Worm (Caenorhabditis elegans) whole organism, L4 larva: ENCODE results near the gene sod-1.

ENCODE experiments used
- F26F4.8 ChIP-seq: fragments of 200-800 bp; sonication (Bioruptor generic); conservative IDR thresholded peaks from 2 replicates; pipeline ENCODE4 v1.3.6; 2022; ENCODE audit warnings: missing genetic modification characterization, missing compliant biosample characterization
- F44E2.7 ChIP-seq: fragments of 200-800 bp; sonication (Bioruptor generic); IDR thresholded peaks from 2 replicates; pipeline ENCODE4 v2.1.2; 2022; ENCODE audit warnings: missing genetic modification characterization, missing compliant biosample characterization
- F49E8.2 ChIP-seq: sonication (generic microtip); optimal IDR thresholded peaks from 2 replicates; lab custom pipeline; 2016; ENCODE audit warnings: missing compliant biosample characterization, mild to moderate bottlenecking, missing genetic modification characterization, borderline replicate concordance
- R02D3.7 ChIP-seq: fragments of 150-350 bp; sonication (generic microtip); optimal IDR thresholded peaks from 3 replicates; lab custom pipeline; 2014; ENCODE audit warnings: missing biosample characterization, missing genetic modification characterization
- T20F7.1 ChIP-seq: fragments of 200-800 bp; sonication (Bioruptor generic); optimal IDR thresholded peaks from 2 replicates; lab custom pipeline; 2018; ENCODE audit warnings: mild to moderate bottlenecking, missing genetic modification characterization, missing compliant biosample characterization
- Y105C5A.15 ChIP-seq: fragments of 200-800 bp; sonication (Bioruptor generic); IDR thresholded peaks from 2 replicates; pipeline ENCODE4 v1.3.6; 2022; ENCODE audit warnings: missing genetic modification characterization, missing compliant biosample characterization
- ZK546.5 ChIP-seq, 2 experiments: sonication (generic microtip); optimal IDR thresholded peaks; 2 replicates each; lab custom pipeline; 2017; ENCODE audit warnings: missing biosample characterization in 2 of 2, missing genetic modification characterization in 2 of 2
- ceh-20 ChIP-seq: fragments of 200-800 bp; sonication (Bioruptor generic); IDR thresholded peaks from 2 replicates; pipeline ENCODE4 v1.3.6; 2022; ENCODE audit warnings: missing genetic modification reagents, missing genetic modification characterization, missing compliant biosample characterization
- ceh-62 ChIP-seq: sonication (generic microtip); optimal IDR thresholded peaks from 2 replicates; lab custom pipeline; 2017; ENCODE audit warnings: missing biosample characterization, missing genetic modification characterization
- ceh-82 ChIP-seq: sonication (generic microtip); optimal IDR thresholded peaks from 2 replicates; lab custom pipeline; 2017; ENCODE audit warnings: missing biosample characterization, missing genetic modification characterization
- ces-1 ChIP-seq: fragments of 150-350 bp; sonication (generic microtip); optimal IDR thresholded peaks from 4 replicates; lab custom pipeline; 2014; ENCODE audit warnings: missing biosample characterization, missing genetic modification reagents, missing genetic modification characterization
- cey-2 ChIP-seq: sonication (generic microtip); optimal IDR thresholded peaks from 3 replicates; lab custom pipeline; 2017; ENCODE audit warnings: missing genetic modification characterization, mild to moderate bottlenecking, missing compliant biosample characterization, antibody characterized with exemption, borderline replicate concordance; ENCODE audit not compliant: insufficient read depth
- ctbp-1 ChIP-seq: fragments of 200-800 bp; sonication (Bioruptor generic); IDR thresholded peaks from 2 replicates; pipeline ENCODE4 v1.3.6; 2022; ENCODE audit warnings: missing genetic modification reagents, missing genetic modification characterization, missing compliant biosample characterization
- daf-12 ChIP-seq: fragments of 150-350 bp; optimal IDR thresholded peaks from 2 replicates; lab custom pipeline; 2014; ENCODE audit warnings: missing biosample characterization, missing genetic modification reagents, missing genetic modification characterization
- daf-19 ChIP-seq: fragments of 200-800 bp; sonication (Bioruptor generic); conservative IDR thresholded peaks from 2 replicates; pipeline ENCODE4 v1.3.6; 2022; ENCODE audit warnings: missing genetic modification characterization, missing compliant biosample characterization
- dmd-6 ChIP-seq: fragments of 200-800 bp; sonication (Bioruptor generic); IDR thresholded peaks from 2 replicates; pipeline ENCODE4 v1.3.6; 2022; ENCODE audit warnings: missing genetic modification reagents, missing genetic modification characterization, missing compliant biosample characterization
- dmd-9 ChIP-seq: fragments of 200-800 bp; sonication (Bioruptor generic); IDR thresholded peaks from 2 replicates; pipeline ENCODE4 v1.3.6; 2022; ENCODE audit warnings: missing genetic modification reagents, missing genetic modification characterization, missing compliant biosample characterization
- dpl-1 ChIP-seq: fragments of 150-350 bp; optimal IDR thresholded peaks from 2 replicates; lab custom pipeline; 2014; ENCODE audit warnings: missing biosample characterization, missing genetic modification reagents, missing genetic modification characterization
- duxl-1 ChIP-seq: sonication (generic microtip); optimal IDR thresholded peaks from 2 replicates; lab custom pipeline; 2016; ENCODE audit warnings: mild to moderate bottlenecking, missing genetic modification characterization, moderate library complexity, missing compliant biosample characterization; ENCODE audit not compliant: poor library complexity
- egl-27 ChIP-seq: sonication (generic microtip); optimal IDR thresholded peaks from 3 replicates; lab custom pipeline; 2017; ENCODE audit warnings: missing biosample characterization, missing genetic modification reagents, missing genetic modification characterization
- egl-43 ChIP-seq: fragments of 200-800 bp; sonication (Bioruptor generic); IDR thresholded peaks from 2 replicates; pipeline ENCODE4 v1.3.6; 2022; ENCODE audit warnings: missing genetic modification reagents, missing genetic modification characterization, missing compliant biosample characterization
- gei-8 ChIP-seq: fragments of 200-800 bp; sonication (Bioruptor generic); optimal IDR thresholded peaks from 2 replicates; lab custom pipeline; 2018; ENCODE audit warnings: mild to moderate bottlenecking, missing genetic modification characterization, missing compliant biosample characterization
- hif-1 ChIP-seq, 2 experiments: sonication (generic microtip); optimal IDR thresholded peaks; 2 replicates each; lab custom pipeline; 2016 to 2017; ENCODE audit warnings: missing compliant biosample characterization in 2 of 2, missing genetic modification characterization in 2 of 2, missing genetic modification reagents in 2 of 2, missing genotype in 2 of 2, mild to moderate bottlenecking in 1 of 2
- hlh-11 ChIP-seq: fragments of 200-800 bp; sonication (Bioruptor generic); optimal IDR thresholded peaks from 2 replicates; lab custom pipeline; 2018; ENCODE audit warnings: mild to moderate bottlenecking, missing genetic modification characterization, missing compliant biosample characterization
- hlh-30 ChIP-seq: sonication (generic microtip); optimal IDR thresholded peaks from 2 replicates; lab custom pipeline; 2017; ENCODE audit warnings: antibody characterized with exemption, mild to moderate bottlenecking, missing genetic modification characterization, missing compliant biosample characterization; ENCODE audit not compliant: insufficient read depth
- jun-1 ChIP-seq: fragments of 150-350 bp; optimal IDR thresholded peaks from 2 replicates; lab custom pipeline; 2014; ENCODE audit warnings: missing biosample characterization, missing genetic modification reagents, missing genetic modification characterization
- lim-7 ChIP-seq: fragments of 200-800 bp; sonication (Bioruptor generic); IDR thresholded peaks from 2 replicates; pipeline ENCODE4 v1.3.6; 2022; ENCODE audit warnings: missing genetic modification characterization, missing compliant biosample characterization
- lin-1 ChIP-seq: fragments of 200-800 bp; sonication (Bioruptor generic); IDR thresholded peaks from 2 replicates; pipeline ENCODE4 v1.3.6; 2022; ENCODE audit warnings: missing genetic modification reagents, missing genetic modification characterization, missing compliant biosample characterization
- lin-13 ChIP-seq: fragments of 150-350 bp; optimal IDR thresholded peaks from 2 replicates; lab custom pipeline; 2014; ENCODE audit warnings: missing biosample characterization, missing genetic modification reagents, missing genetic modification characterization
- lin-15B ChIP-seq: fragments of 150-350 bp; sonication (generic microtip); optimal IDR thresholded peaks from 3 replicates; lab custom pipeline; 2014; ENCODE audit warnings: missing biosample characterization, missing genetic modification characterization
- lin-29 ChIP-seq: fragments of 200-800 bp; sonication (Bioruptor generic); IDR thresholded peaks from 2 replicates; pipeline ENCODE4 v1.3.6; 2022; ENCODE audit warnings: missing genetic modification reagents, missing genetic modification characterization, missing compliant biosample characterization
- lsy-2 ChIP-seq, 2 experiments: fragments of 150-350 bp in 1 of 2; sonication (generic microtip) in 1 of 2; optimal IDR thresholded peaks; 2 replicates each; lab custom pipeline; 2014 to 2017; ENCODE audit warnings: missing biosample characterization in 2 of 2, missing genetic modification characterization in 2 of 2
- mdt-29 ChIP-seq: fragments of 200-800 bp; sonication (Bioruptor generic); IDR thresholded peaks from 2 replicates; pipeline ENCODE4 v1.3.6; 2022; ENCODE audit warnings: missing genetic modification reagents, missing genetic modification characterization, missing compliant biosample characterization
- mes-2 ChIP-seq: sonication (generic microtip); optimal IDR thresholded peaks from 2 replicates; lab custom pipeline; 2016; ENCODE audit warnings: missing genotype, mild to moderate bottlenecking, missing genetic modification characterization, missing compliant biosample characterization; ENCODE audit not compliant: poor library complexity, severe bottlenecking
- mxl-3 ChIP-seq: fragments of 200-800 bp; sonication (Bioruptor generic); optimal IDR thresholded peaks from 2 replicates; lab custom pipeline; 2018; ENCODE audit warnings: mild to moderate bottlenecking, missing genetic modification characterization, missing compliant biosample characterization
- nhr-102 ChIP-seq: sonication (generic microtip); optimal IDR thresholded peaks from 2 replicates; lab custom pipeline; 2016; ENCODE audit warnings: mild to moderate bottlenecking, missing genetic modification characterization, moderate library complexity, missing compliant biosample characterization
- nhr-11 ChIP-seq: fragments of 150-350 bp; optimal IDR thresholded peaks from 2 replicates; lab custom pipeline; 2014; ENCODE audit warnings: missing biosample characterization, missing genetic modification characterization
- nhr-48 ChIP-seq: sonication (generic microtip); optimal IDR thresholded peaks from 2 replicates; lab custom pipeline; 2016; ENCODE audit warnings: mild to moderate bottlenecking, missing genetic modification characterization, missing compliant biosample characterization
- nhr-76 ChIP-seq: fragments of 150-350 bp; optimal IDR thresholded peaks from 2 replicates; lab custom pipeline; 2014; ENCODE audit warnings: missing biosample characterization, missing genetic modification characterization
- nhr-77 ChIP-seq: fragments of 150-350 bp; optimal IDR thresholded peaks from 2 replicates; lab custom pipeline; 2014; ENCODE audit warnings: missing biosample characterization, missing genetic modification characterization
- pqm-1 ChIP-seq: sonication (generic microtip); optimal IDR thresholded peaks from 2 replicates; lab custom pipeline; 2017; ENCODE audit warnings: missing biosample characterization, missing genetic modification characterization
- rbr-2 ChIP-seq: sonication (generic microtip); optimal IDR thresholded peaks from 2 replicates; lab custom pipeline; 2016; ENCODE audit warnings: missing genotype, missing genetic modification characterization, missing compliant biosample characterization
- skn-1 ChIP-seq: fragments of 150-350 bp; optimal IDR thresholded peaks from 2 replicates; lab custom pipeline; 2014; ENCODE audit warnings: missing biosample characterization, missing genetic modification characterization
- snpc-1.2 ChIP-seq: fragments of 200-800 bp; sonication (Bioruptor generic); IDR thresholded peaks from 2 replicates; pipeline ENCODE4 v1.3.6; 2022; ENCODE audit warnings: missing genetic modification reagents, missing genetic modification characterization, missing compliant biosample characterization
- spr-1 ChIP-seq: sonication (generic microtip); optimal IDR thresholded peaks from 2 replicates; lab custom pipeline; 2016; ENCODE audit warnings: mild to moderate bottlenecking, missing genetic modification characterization, missing compliant biosample characterization
- spr-3 ChIP-seq: fragments of 200-800 bp; sonication (Bioruptor generic); optimal IDR thresholded peaks from 2 replicates; lab custom pipeline; 2018; ENCODE audit warnings: mild to moderate bottlenecking, missing genetic modification characterization, missing compliant biosample characterization
- unc-130 ChIP-seq: sonication (generic microtip); optimal IDR thresholded peaks from 2 replicates; lab custom pipeline; 2016; ENCODE audit warnings: missing genetic modification reagents, missing genetic modification characterization, missing compliant biosample characterization
- unc-62 ChIP-seq, 3 experiments: fragments of 150-350 bp in 1 of 3; sonication (generic microtip); optimal IDR thresholded peaks in 2 of 3; peaks in 1 of 3; 1 replicate in 1 of 3; 2 replicates in 2 of 3; lab custom pipeline; 2014 to 2017; ENCODE audit warnings: missing biosample characterization in 3 of 3, missing genetic modification characterization in 3 of 3, missing genetic modification reagents in 3 of 3, missing genotype in 1 of 3
- zfp-2 ChIP-seq: sonication (generic microtip); optimal IDR thresholded peaks from 2 replicates; lab custom pipeline; 2016; ENCODE audit warnings: mild to moderate bottlenecking, missing genetic modification characterization, missing compliant biosample characterization
- ztf-11 ChIP-seq: fragments of 150-350 bp; optimal IDR thresholded peaks from 2 replicates; lab custom pipeline; 2014; ENCODE audit warnings: missing biosample characterization, missing genetic modification characterization

The sod-1 gene

ce11 chrII:7002956-7003357, 29.3 kb upstream of the sod-1 start:
- TF ChIP-seq lin-1 (GFP tag; lab: Robert Waterston, UW) (0 out of 2 replicates have a peak, but pooled peaks have one; percentile 31), duxl-1 (tag; lab: Kevin White, UChicago) (no peak), lim-7 (peak; percentile 61; the same call in 1 of the 2 replicates), nhr-102 (peak; percentile 47), ceh-20 (GFP tag; lab: Robert Waterston, UW) (0 out of 2 replicates have a peak, but pooled peaks have one; percentile 24), F26F4.8 (GFP tag; lab: Robert Waterston, UW) (0 out of 2 replicates have a peak, but pooled peaks have one; percentile 44), dmd-9 (GFP tag; lab: Robert Waterston, UW) (0 out of 2 replicates have a peak, but pooled peaks have one; percentile 60), nhr-77 (tag; lab: Kevin White, UChicago) (no peak), unc-62 (GFP tag; optimal IDR thresholded peaks at IDR 0.05 in 1 of 2; lab: Kevin White, UChicago) (peak in 1 of 2 experiments; percentile 21), unc-62 (tag; optimal IDR thresholded peaks at IDR 0.05; lab: Kevin White, UChicago) (no peak), pqm-1 (tag; lab: Kevin White, UChicago) (no peak), ceh-82 (tag; lab: Kevin White, UChicago) (no peak), mes-2 (tag; lab: Kevin White, UChicago) (peak; percentile 25), R02D3.7 (tag; lab: Kevin White, UChicago) (no peak), nhr-76 (tag; lab: Kevin White, UChicago) (no peak), ZK546.5 (tag; optimal IDR thresholded peaks at IDR 0.05; lab: Kevin White, UChicago) (no peak), mdt-29 (GFP tag; lab: Robert Waterston, UW) (peak; percentile 46; the same call in 1 of the 2 replicates), mxl-3 (GFP tag; lab: Kevin White, UChicago) (no peak), ceh-62 (no peak), nhr-48 (tag; lab: Kevin White, UChicago) (peak; percentile 58), cey-2 (no peak), unc-130 (GFP tag; lab: Kevin White, UChicago) (no peak), ztf-11 (tag; lab: Kevin White, UChicago) (no peak), dpl-1 (GFP tag; lab: Kevin White, UChicago) (no peak), hlh-11 (tag; lab: Kevin White, UChicago) (no peak), F49E8.2 (tag; lab: Kevin White, UChicago) (peak; percentile 20), lsy-2 (tag; optimal IDR thresholded peaks at IDR 0.05; lab: Kevin White, UChicago) (peak in 1 of 2 experiments; percentile 25), daf-19 (peak; percentile 64; the same call in 1 of the 2 replicates), snpc-1.2 (GFP tag; lab: Robert Waterston, UW) (peak; percentile 64; the same call in 1 of the 2 replicates), lin-29 (GFP tag; lab: Robert Waterston, UW) (no peak), egl-43 (GFP tag; lab: Robert Waterston, UW) (peak; percentile 83), ctbp-1 (GFP tag; lab: Robert Waterston, UW) (peak; percentile 49; the same call in 1 of the 2 replicates), nhr-11 (tag; lab: Kevin White, UChicago) (no peak), lin-13 (GFP tag; lab: Kevin White, UChicago) (peak; percentile 51), jun-1 (tag; lab: Kevin White, UChicago) (no peak), ces-1 (no peak), dmd-6 (GFP tag; lab: Robert Waterston, UW) (peak; percentile 21; the same call in 1 of the 2 replicates), zfp-2 (tag; lab: Kevin White, UChicago) (no peak), gei-8 (GFP tag; lab: Kevin White, UChicago) (no peak), lin-15B (no peak), hif-1 (tag; optimal IDR thresholded peaks at IDR 0.05; lab: Kevin White, UChicago) (no peak), spr-3 (GFP tag; lab: Kevin White, UChicago) (peak; percentile 73), daf-12 (tag; lab: Kevin White, UChicago) (no peak), hlh-30 (tag; lab: Kevin White, UChicago) (peak; percentile 30), T20F7.1 (GFP tag; lab: Kevin White, UChicago) (peak; percentile 43), egl-27 (tag; lab: Kevin White, UChicago) (no peak), skn-1 (no peak), rbr-2 (peak; percentile 37), Y105C5A.15 (GFP tag; lab: Robert Waterston, UW) (no peak), F44E2.7 (GFP tag; lab: Robert Waterston, UW) (0 out of 2 replicates have a peak, but pooled peaks have one; percentile 49), spr-1 (tag; lab: Kevin White, UChicago) (peak; percentile 56)
